Fruit fly (Drosophila melanogaster) Kc167 (cell line): ENCODE measurements around the gene tho2.

Experiments
- Myc ChIP-seq: fragments of >200 bp; optimal IDR thresholded peaks from 2 replicates; lab custom pipeline; 2017; ENCODE audit warnings: missing external identifiers
- Sin3A ChIP-seq: fragments of >200 bp; optimal IDR thresholded peaks from 2 replicates; lab custom pipeline; 2018; ENCODE audit warnings: missing external identifiers
- h ChIP-seq: fragments of >200 bp; optimal IDR thresholded peaks from 3 replicates; lab custom pipeline; 2018; ENCODE audit warnings: missing external identifiers
- insv ChIP-seq: fragments of >200 bp; optimal IDR thresholded peaks from 3 replicates; lab custom pipeline; 2018; ENCODE audit warnings: missing external identifiers
- psq ChIP-seq: fragments of >200 bp; optimal IDR thresholded peaks from 2 replicates; lab custom pipeline; 2017; ENCODE audit warnings: missing external identifiers
- ttk ChIP-seq: sonication (Bioruptor generic); optimal IDR thresholded peaks from 2 replicates; lab custom pipeline; 2017; ENCODE audit warnings: missing external identifiers

tho2 gene

DNA sequence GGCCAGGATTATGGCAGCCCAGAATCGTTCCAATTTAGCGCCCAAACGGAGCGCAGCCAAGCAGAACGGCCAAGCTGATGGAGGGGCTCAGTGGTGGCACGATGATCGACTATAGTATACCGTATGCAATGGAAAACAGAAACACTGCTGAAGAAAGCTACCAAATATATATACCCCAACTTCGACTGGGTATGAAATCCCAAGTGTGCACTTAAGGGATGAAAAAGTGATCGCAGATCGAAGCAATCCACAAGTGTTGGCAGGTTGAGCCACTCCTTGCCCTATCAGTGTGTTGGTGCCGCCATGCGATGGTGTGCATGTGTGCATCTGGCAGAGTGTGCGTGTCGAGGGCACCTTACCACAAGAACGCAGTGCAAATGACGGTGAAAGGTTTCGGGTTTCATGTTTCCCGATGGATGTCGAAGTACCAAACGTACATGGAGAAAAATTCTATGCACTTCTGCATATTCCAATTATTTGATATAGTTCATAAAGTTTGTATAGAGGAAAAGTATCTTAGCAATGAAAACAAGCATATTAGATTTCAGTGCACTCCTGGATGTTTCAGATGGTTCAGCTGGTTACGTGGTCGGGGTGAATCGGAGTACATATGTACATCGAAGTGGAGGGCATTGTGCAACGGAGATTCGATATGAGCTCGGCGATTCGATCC is 37.1 kb upstream of the tho2 start:
- TF ChIP-seq Sin3A (lab: Kevin White, UChicago), result no peak

DNA sequence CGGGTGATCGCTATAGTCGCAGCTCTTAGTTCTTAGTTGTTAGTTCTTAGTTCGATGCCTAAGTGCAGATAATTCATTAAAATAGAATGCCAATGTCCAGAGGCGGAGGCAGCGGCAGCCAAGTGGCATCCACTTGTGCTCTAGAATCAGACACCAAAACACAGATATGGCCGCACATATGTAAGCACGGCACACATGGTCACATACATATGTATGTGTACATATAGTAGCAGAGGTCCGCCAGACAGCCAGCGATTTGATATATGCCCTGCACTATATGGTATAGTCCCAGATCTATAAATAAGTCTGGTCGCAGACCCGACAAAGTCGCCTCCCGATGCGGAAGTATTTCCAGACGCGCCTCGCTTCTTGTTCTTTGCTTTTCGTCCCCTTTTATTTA is 35.7 kb upstream of the tho2 start:
- TF ChIP-seq psq (lab: Kevin White, UChicago), result no peak
- TF ChIP-seq insv (lab: Kevin White, UChicago), result no peak
- TF ChIP-seq Myc (lab: Kevin White, UChicago), result no peak
- TF ChIP-seq h (lab: Kevin White, UChicago), result no peak
- no peak for TF ChIP-seq Sin3A (lab: Kevin White, UChicago)
- no peak for TF ChIP-seq ttk (lab: Kevin White, UChicago)

DNA sequence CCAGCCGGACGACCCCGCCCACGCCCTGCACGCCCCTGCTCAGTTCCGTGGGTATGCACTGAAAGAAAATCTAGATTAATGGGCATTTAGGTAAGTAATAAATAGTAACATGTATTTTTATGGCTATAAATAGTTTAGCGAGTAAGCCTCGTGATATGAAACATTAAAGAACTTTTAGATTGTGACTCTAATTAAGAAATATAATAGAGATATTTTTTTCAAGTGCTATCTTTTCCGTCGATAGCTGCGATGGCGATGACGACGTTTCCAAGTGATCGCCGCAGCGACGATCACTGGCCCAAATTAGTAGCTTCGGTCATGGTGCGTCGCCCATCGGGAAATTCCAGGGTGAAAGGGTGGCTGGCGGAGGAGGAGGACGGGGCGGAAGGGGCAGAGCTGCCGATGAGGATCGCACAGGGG is 35.1 kb upstream of the tho2 start:
- TF ChIP-seq ttk (lab: Kevin White, UChicago), result no peak
- TF ChIP-seq h (lab: Kevin White, UChicago), result no peak
- no peak for TF ChIP-seq insv (lab: Kevin White, UChicago)
- no peak for TF ChIP-seq Sin3A (lab: Kevin White, UChicago)
- no peak for TF ChIP-seq psq (lab: Kevin White, UChicago)
- no peak for TF ChIP-seq Myc (lab: Kevin White, UChicago)

DNA sequence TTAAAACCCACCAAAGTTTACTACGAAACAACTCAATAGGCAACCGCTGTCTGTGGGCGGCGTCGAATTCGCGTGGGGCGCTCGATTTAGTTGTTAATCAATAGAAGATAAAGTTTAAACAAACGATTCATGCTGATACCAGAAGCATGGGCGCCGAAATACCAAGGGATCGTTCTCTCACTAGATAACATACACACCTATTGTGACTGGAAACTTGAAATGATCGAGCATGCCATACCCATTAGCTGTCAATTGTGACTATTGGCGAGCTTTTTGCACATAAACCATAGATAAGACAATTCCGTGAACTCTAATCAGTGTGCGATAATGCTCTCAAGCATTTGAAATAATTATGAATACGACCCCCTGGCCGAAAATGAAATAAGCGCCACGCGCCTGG is 34.4 kb upstream of the tho2 start:
- TF ChIP-seq ttk (lab: Kevin White, UChicago) (no peak), insv (lab: Kevin White, UChicago) (no peak), psq (lab: Kevin White, UChicago) (no peak), Sin3A (lab: Kevin White, UChicago) (no peak), Myc (lab: Kevin White, UChicago) (no peak), h (lab: Kevin White, UChicago) (no peak)

DNA sequence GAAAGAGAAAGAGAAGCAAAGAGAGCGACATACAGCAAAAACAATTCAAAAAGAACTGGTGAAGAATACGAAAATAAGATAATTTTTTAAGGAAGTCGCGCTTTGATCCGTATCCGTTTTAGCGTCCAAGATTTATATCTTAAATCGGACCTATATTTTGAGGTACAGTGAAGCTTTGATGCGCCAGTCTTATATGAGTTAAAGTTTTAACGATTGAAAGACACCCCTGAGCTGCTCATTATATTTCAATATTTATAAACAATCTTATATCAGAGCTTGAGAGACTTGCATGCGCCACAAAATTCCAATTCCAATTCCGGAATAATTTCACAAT is 33.8 kb upstream of the tho2 start:
- TF ChIP-seq Myc (lab: Kevin White, UChicago) (no peak), ttk (lab: Kevin White, UChicago) (no peak), insv (lab: Kevin White, UChicago) (no peak), Sin3A (lab: Kevin White, UChicago) (no peak), psq (lab: Kevin White, UChicago) (no peak), h (lab: Kevin White, UChicago) (no peak)

DNA sequence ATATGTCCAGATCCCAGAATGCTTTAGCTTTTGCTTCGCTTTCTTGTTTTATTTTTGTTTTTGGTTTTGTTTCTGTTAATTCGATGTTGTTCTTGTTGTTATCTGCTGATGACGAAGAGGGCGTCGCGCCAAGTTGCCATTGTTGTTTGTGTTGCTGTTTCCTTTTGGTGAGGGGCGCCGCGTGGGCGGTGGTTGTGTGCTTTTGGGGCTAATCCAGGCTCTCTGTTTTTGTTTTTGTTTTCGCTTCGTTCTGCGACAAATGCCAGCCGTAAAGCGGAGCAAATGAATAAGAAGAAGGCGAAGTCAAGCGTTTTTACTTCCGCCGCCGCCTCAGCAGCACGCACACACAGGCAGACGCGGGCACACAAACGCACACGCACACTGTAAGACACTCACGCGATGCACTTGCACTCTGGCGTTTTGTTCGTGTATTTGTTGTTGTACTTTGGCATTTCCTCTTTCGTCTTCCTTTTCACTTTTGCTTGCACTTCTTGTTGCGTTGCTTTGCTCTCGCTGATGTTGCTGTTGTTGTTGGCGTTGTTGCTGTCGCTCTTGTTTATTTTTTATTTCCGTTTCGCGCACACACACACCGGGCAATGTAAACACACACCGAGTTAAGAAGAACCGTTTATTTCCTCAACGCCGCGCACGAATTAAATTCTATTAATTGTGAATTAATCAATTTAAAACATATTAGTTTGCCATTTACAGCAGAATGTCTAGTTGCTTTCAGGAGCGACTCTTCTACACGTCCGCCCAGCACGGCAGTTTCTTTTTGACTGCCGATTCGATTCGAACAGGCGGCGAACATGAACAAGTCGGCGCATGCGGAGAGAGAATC is 33.2 kb upstream of the tho2 start, which contains the start of gene aop:
aop (minus strand) TSS at position 786 of the 841 bp plus-strand sequence.
- TF ChIP-seq ttk (lab: Kevin White, UChicago) (no peak), Myc (lab: Kevin White, UChicago) (no peak), psq (lab: Kevin White, UChicago) (no peak), h (lab: Kevin White, UChicago) (no peak), Sin3A (lab: Kevin White, UChicago) (no peak), insv (lab: Kevin White, UChicago) (no peak)

DNA sequence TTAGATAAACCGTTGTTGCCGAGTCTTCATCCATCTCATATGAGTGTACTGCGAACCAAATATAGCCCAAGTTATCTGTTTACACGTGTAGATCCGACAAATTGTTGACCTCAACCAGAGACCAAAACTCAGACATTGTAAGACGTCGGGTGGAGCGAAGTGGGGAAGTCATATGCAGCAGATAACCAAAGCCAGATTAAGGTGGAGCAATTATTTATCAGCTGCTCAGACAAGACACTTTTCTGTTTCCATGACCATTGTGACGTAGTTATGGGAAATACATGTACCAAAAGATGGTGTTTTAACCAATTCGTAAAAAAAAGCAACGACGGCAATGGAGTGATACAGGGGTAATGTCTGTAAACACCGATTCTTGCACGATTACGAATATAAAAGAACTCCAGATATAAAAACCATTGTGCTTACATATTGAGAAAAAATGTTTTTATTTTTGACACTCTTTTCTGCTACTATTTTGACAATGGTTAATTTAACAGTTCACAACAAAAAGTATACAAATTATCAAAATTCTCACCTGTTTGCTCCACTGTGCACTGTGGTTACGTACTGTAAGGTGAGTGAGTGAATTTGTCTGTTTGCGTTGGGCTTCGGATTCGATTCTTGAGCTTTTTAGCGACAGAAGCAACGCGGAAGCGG is 32.5 kb upstream of the tho2 start:
- no peak for TF ChIP-seq psq (lab: Kevin White, UChicago)
- no peak for TF ChIP-seq insv (lab: Kevin White, UChicago)
- TF ChIP-seq ttk (lab: Kevin White, UChicago), result no peak

DNA sequence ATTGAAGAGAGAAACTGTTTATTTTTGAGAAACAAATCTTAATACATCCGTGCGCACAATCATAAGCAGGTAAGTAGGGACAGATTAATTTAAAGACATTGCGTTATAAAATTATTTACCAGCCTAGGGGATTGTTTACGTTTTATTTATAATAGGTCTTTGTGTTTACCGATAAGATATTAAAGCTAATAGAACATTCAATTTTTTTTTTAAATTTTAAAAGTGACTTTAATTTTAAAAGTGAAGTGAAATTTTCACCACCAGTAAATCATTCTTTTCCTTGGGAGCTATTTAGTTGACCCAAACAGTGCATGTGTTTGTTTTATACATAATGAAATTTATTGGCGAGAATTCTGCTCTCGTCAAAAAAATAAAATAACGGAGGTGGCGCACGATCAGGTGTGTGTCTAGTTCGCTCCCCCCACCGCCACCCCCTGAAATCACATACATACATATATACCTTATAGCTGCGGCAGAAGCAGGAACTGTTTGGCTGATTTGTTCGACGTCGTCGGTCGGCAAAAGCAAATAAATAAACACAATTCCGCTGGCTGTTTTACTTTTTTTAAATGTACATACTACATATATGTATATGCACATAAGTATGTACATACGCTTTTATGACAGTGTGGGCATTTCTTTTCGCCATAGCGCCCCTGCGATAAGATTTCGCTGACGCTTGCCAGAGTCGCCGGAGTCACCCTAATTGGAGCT is 31.1 kb upstream of the tho2 start:
- TF ChIP-seq Sin3A (lab: Kevin White, UChicago), result no peak
- TF ChIP-seq ttk (lab: Kevin White, UChicago), result no peak
- no peak for TF ChIP-seq insv (lab: Kevin White, UChicago)
- TF ChIP-seq psq (lab: Kevin White, UChicago), result no peak
- TF ChIP-seq Myc (lab: Kevin White, UChicago), result no peak
- TF ChIP-seq h (lab: Kevin White, UChicago), result no peak

DNA sequence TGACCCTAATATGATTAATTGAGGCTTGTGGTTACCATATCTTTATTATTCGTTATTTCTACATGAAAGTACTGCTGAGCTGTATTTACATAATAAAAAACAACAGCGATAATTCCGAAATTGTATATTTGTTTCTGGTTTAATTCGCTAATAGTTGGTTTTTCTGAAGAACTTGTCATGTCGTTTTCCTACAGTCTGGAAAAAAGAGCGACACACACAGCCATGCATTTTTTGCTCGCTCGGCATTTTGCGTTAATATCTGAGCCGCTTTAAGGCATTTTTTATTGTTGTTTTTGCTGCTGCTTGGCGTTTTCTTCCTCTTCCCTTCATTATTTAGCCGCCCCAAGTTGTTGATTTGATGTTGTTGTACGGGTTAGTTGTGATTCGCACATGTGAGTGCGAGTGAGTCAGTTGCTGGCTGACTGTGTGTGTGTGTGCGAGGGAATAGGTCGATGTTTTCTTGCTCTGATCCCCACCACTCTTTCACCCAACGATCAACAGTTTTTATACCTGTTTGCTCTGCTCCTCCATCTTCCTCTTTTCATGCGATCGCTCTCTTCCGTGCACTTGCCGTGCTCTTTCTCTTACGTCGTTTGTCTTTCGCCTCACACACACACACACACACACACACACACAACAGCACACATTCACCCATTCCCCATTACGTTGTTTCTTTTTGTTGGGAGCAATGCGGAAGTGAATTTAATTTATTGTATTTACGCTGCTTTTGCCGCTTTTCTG is 30.3 kb upstream of the tho2 start:
- TF ChIP-seq ttk (lab: Kevin White, UChicago) (no peak), psq (lab: Kevin White, UChicago) (no peak), insv (lab: Kevin White, UChicago) (no peak), h (lab: Kevin White, UChicago) (no peak), Myc (lab: Kevin White, UChicago) (no peak), Sin3A (lab: Kevin White, UChicago) (no peak)

DNA sequence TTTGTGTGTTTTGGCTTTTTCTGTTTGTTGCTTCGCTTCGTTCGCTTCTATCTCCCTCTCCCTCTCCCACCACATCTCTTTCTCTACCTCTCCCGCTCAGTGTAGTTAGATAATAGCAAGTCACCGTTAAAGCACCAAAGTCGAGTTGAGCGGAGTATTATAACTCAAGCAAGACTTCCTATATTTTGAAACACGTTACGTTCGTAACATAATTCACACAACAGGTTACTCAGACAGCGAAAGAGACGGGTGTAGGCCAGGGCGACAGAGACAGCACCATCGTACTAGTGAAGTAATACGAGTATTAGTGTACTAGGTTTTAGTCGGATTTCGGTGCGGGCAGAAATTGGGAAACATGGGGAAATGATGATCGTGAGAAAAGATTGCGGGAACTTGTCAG is 28.6 kb upstream of the tho2 start:
- TF ChIP-seq insv (lab: Kevin White, UChicago) (no peak), h (lab: Kevin White, UChicago) (no peak), psq (lab: Kevin White, UChicago) (no peak), Myc (lab: Kevin White, UChicago) (no peak), Sin3A (lab: Kevin White, UChicago) (no peak), ttk (lab: Kevin White, UChicago) (no peak)
